Fruit fly (Drosophila melanogaster): ENCODE results near the gene CG32638.

The CG32638 gene

dm6 chrX:13112238-13112829 is 16.3 kb downstream of the CG32638 start, which contains the start of gene Chpf (continued):
- TF ChIP-seq stwl (tag; optimal IDR thresholded peaks at IDR 0.05) (peak; percentile 43), CG2199 (GFP tag; IDR thresholded peaks at IDR 0.05) (no peak), CG13624 (GFP tag; optimal IDR thresholded peaks at IDR 0.05) (peak; percentile 24), Atf-2 (GFP tag; optimal IDR thresholded peaks at IDR 0.05) (no peak), CG7963 (GFP tag; IDR thresholded peaks at IDR 0.05; ENCODE audit: partially characterized antibody) (peak; percentile 87), knrl (GFP tag; IDR thresholded peaks at IDR 0.05; ENCODE audit: partially characterized antibody) (peak; percentile 83), Mes4 (GFP tag; optimal IDR thresholded peaks at IDR 0.05) (no peak), ken (GFP tag; IDR thresholded peaks at IDR 0.05) (no peak), CG10462 (GFP tag; optimal IDR thresholded peaks at IDR 0.05) (no peak), inv (GFP tag; IDR thresholded peaks at IDR 0.05; ENCODE audit: partially characterized antibody) (peak; percentile 79), bigmax (GFP tag; optimal IDR thresholded peaks at IDR 0.05) (no peak), tna (GFP tag; IDR thresholded peaks at IDR 0.05; ENCODE audit: partially characterized antibody) (peak; percentile 71), ranshi (GFP tag; IDR thresholded peaks at IDR 0.05) (no peak), br (optimal IDR thresholded peaks at IDR 0.05) (no peak), hkb (optimal IDR thresholded peaks at IDR 0.05) (no peak), hkb (GFP tag; IDR thresholded peaks at IDR 0.05) (no peak), CG8290 (GFP tag; optimal IDR thresholded peaks at IDR 0.05) (no peak), CG8290 (tag; optimal IDR thresholded peaks at IDR 0.05) (peak in 1 of 2 experiments; percentile 33), CG1024 (GFP tag; IDR thresholded peaks at IDR 0.05) (no peak)

dm6 chrX:13111832-13112231 is 16.8 kb downstream of the CG32638 start:
- TF ChIP-seq MBD-R2 (GFP tag; IDR thresholded peaks at IDR 0.05), result no peak
- no peak for TF ChIP-seq wor (GFP tag; IDR thresholded peaks at IDR 0.05)
- TF ChIP-seq CG7987 (GFP tag; optimal IDR thresholded peaks at IDR 0.05), result no peak
- TF ChIP-seq pzg (GFP tag; optimal IDR thresholded peaks at IDR 0.05), result no peak
- TF ChIP-seq kni (GFP tag; optimal IDR thresholded peaks at IDR 0.05), result peak; percentile 17
- TF ChIP-seq da (GFP tag; optimal IDR thresholded peaks at IDR 0.05), result no peak
- peak; percentile 96 for TF ChIP-seq kah (GFP tag; optimal IDR thresholded peaks at IDR 0.05)
- TF ChIP-seq nom (GFP tag; optimal IDR thresholded peaks at IDR 0.05), result peak; percentile 76
- TF ChIP-seq aop (GFP tag; IDR thresholded peaks at IDR 0.05), result peak; percentile 64
- peak; percentile 56 to 68 for TF ChIP-seq Trl (optimal IDR thresholded peaks at IDR 0.05)
- TF ChIP-seq Trl (GFP tag; optimal IDR thresholded peaks at IDR 0.05), result no peak
- TF ChIP-seq Tbp (GFP tag; optimal IDR thresholded peaks at IDR 0.05), result no peak
- TF ChIP-seq CG2889 (GFP tag; IDR thresholded peaks at IDR 0.05), result no peak
- TF ChIP-seq CG14860 (GFP tag; IDR thresholded peaks at IDR 0.05; ENCODE audit: partially characterized antibody), result no peak
- TF ChIP-seq dysf (GFP tag; IDR thresholded peaks at IDR 0.05), result no peak
- TF ChIP-seq Doc2 (GFP tag; IDR thresholded peaks at IDR 0.05), result no peak
- TF ChIP-seq CG1832 (GFP tag; optimal IDR thresholded peaks at IDR 0.05), result peak; percentile 81
- TF ChIP-seq emc (GFP tag; optimal IDR thresholded peaks at IDR 0.05), result no peak
- no peak for TF ChIP-seq Asciz (GFP tag; optimal IDR thresholded peaks at IDR 0.05)
- TF ChIP-seq fru (optimal IDR thresholded peaks at IDR 0.05), result no peak
- TF ChIP-seq CG10321 (GFP tag; IDR thresholded peaks at IDR 0.05), result peak; percentile 38; the same call in 1 of the 2 replicates
- TF ChIP-seq CG30403 (GFP tag; optimal IDR thresholded peaks at IDR 0.05), result no peak
- TF ChIP-seq CG10979 (tag; optimal IDR thresholded peaks at IDR 0.05), result no peak
- TF ChIP-seq CG10543 (GFP tag; optimal IDR thresholded peaks at IDR 0.05), result no peak
- TF ChIP-seq CG11560 (tag; IDR thresholded peaks at IDR 0.05), result no peak
- peak; percentile 59 for TF ChIP-seq cg (GFP tag; optimal IDR thresholded peaks at IDR 0.05)
- TF ChIP-seq gce (GFP tag; IDR thresholded peaks at IDR 0.05), result no peak
- no peak for TF ChIP-seq CG15011 (GFP tag; optimal IDR thresholded peaks at IDR 0.05)
- no peak for TF ChIP-seq CG12219 (GFP tag; optimal IDR thresholded peaks at IDR 0.05)
- no peak for TF ChIP-seq CG10654 (GFP tag; optimal IDR thresholded peaks at IDR 0.05)
- no peak for TF ChIP-seq Dll (GFP tag; IDR thresholded peaks at IDR 0.05; ENCODE audit: partially characterized antibody)
- TF ChIP-seq CG14050 (GFP tag; IDR thresholded peaks at IDR 0.05), result no peak
- TF ChIP-seq usp (GFP tag; optimal IDR thresholded peaks at IDR 0.05), result no peak
- no peak for TF ChIP-seq zen (tag; optimal IDR thresholded peaks at IDR 0.05)
